Fruit fly (Drosophila melanogaster) whole organism, adult: Measurements from ENCODE around the gene CG13458.

ENCODE experiments used
- CG11617 ChIP-seq: fragments of 200-800 bp; sonication (Bioruptor generic); optimal IDR thresholded peaks from 2 replicates; lab custom pipeline; 2017; ENCODE audit warnings: mild to moderate bottlenecking, missing biosample characterization, missing genetic modification reagents, missing genetic modification characterization
- CG1620 ChIP-seq: fragments of 200-800 bp; sonication (Bioruptor generic); optimal IDR thresholded peaks from 2 replicates; lab custom pipeline; 2016; ENCODE audit warnings: missing biosample characterization, missing genetic modification characterization
- CG5204 ChIP-seq: fragments of 200-800 bp; sonication (Bioruptor generic); optimal IDR thresholded peaks from 2 replicates; lab custom pipeline; 2016; ENCODE audit warnings: missing biosample characterization, missing genetic modification characterization
- CG7045 ChIP-seq: fragments of 200-800 bp; sonication (Bioruptor generic); optimal IDR thresholded peaks from 2 replicates; lab custom pipeline; 2017; ENCODE audit warnings: missing biosample characterization, mild to moderate bottlenecking, missing genetic modification characterization
- CG7101 ChIP-seq: fragments of 200-800 bp; sonication (Bioruptor generic); optimal IDR thresholded peaks from 2 replicates; lab custom pipeline; 2018; ENCODE audit warnings: missing biosample characterization, mild to moderate bottlenecking, missing genetic modification characterization, moderate library complexity
- Mnt ChIP-seq: fragments of 200-800 bp; sonication (Bioruptor generic); optimal IDR thresholded peaks from 2 replicates; lab custom pipeline; 2016; ENCODE audit warnings: missing biosample characterization, mild to moderate bottlenecking, missing genetic modification characterization
- bab1 ChIP-seq: fragments of 200-800 bp; sonication (Bioruptor generic); optimal IDR thresholded peaks from 3 replicates; lab custom pipeline; 2019; ENCODE audit warnings: missing biosample characterization, mild to moderate bottlenecking, missing genetic modification characterization, moderate library complexity
- cic ChIP-seq: fragments of 200-800 bp; sonication (Bioruptor generic); optimal IDR thresholded peaks from 2 replicates; lab custom pipeline; 2017; ENCODE audit warnings: missing biosample characterization, mild to moderate bottlenecking, missing genetic modification characterization, moderate library complexity
- cnc ChIP-seq, 2 experiments: fragments of >200 bp; optimal IDR thresholded peaks; 2 replicates each; lab custom pipeline; 2017
- ovo ChIP-seq: fragments of 200-800 bp; sonication (Bioruptor generic); optimal IDR thresholded peaks from 2 replicates; lab custom pipeline; 2016; ENCODE audit warnings: missing biosample characterization, missing genetic modification characterization
- pad ChIP-seq: fragments of 200-800 bp; sonication (Bioruptor generic); optimal IDR thresholded peaks from 3 replicates; lab custom pipeline; 2017; ENCODE audit warnings: missing biosample characterization, missing genetic modification characterization, mild to moderate bottlenecking, moderate library complexity, missing genetic modification reagents
- tj ChIP-seq: fragments of 200-800 bp; sonication (Bioruptor generic); optimal IDR thresholded peaks from 3 replicates; lab custom pipeline; 2017; ENCODE audit warnings: missing biosample characterization, mild to moderate bottlenecking, missing genetic modification characterization, moderate library complexity
- toe ChIP-seq: fragments of 200-800 bp; sonication (Bioruptor generic); optimal IDR thresholded peaks from 2 replicates; lab custom pipeline; 2016; ENCODE audit warnings: missing biosample characterization, missing genetic modification characterization

- no peak for TF ChIP-seq tj (GFP tag; lab: Kevin White, UChicago)
- no peak for TF ChIP-seq CG7045 (GFP tag; lab: Kevin White, UChicago)
- no peak for TF ChIP-seq CG5204
- peak; percentile 65 for TF ChIP-seq ovo (GFP tag; lab: Kevin White, UChicago)
- TF ChIP-seq toe (GFP tag; lab: Kevin White, UChicago) = no peak
- TF ChIP-seq bab1 (GFP tag; lab: Kevin White, UChicago) = peak; percentile 29
- no peak for TF ChIP-seq cnc (optimal IDR thresholded peaks at IDR 0.05; lab: Kevin White, UChicago)
- no peak for TF ChIP-seq pad (GFP tag; lab: Kevin White, UChicago)
- TF ChIP-seq Mnt (GFP tag; lab: Kevin White, UChicago) = no peak
- no peak for TF ChIP-seq CG1620
- TF ChIP-seq CG7101 = no peak
- no peak for TF ChIP-seq CG11617 (GFP tag; lab: Kevin White, UChicago)
- no peak for TF ChIP-seq cic (GFP tag; lab: Kevin White, UChicago)
Observed at dm6 chr3L:15093929-15094588, 19.3 kb upstream of the CG13458 start.
